Fruit fly (Drosophila melanogaster) whole organism, pupa: Measurements from ENCODE around the gene GckIII.

ENCODE experiments used
- CG10348 ChIP-seq: fragments of 200-800 bp; sonication (Bioruptor generic); IDR thresholded peaks from 2 replicates; pipeline ENCODE4 v1.3.6; 2022; ENCODE audit warnings: missing biosample characterization, missing genetic modification characterization
- CG12605 ChIP-seq: fragments of 200-800 bp; sonication (Bioruptor generic); IDR thresholded peaks from 2 replicates; pipeline ENCODE4 v1.3.6; 2022; ENCODE audit warnings: missing biosample characterization, missing genetic modification characterization
- CG13204 ChIP-seq: fragments of 200-800 bp; sonication (Bioruptor generic); optimal IDR thresholded peaks from 2 replicates; lab custom pipeline; 2018; ENCODE audit warnings: missing biosample characterization, mild to moderate bottlenecking, missing genetic modification characterization, moderate library complexity
- CG14655 ChIP-seq: fragments of 200-800 bp; sonication (Bioruptor generic); optimal IDR thresholded peaks from 3 replicates; lab custom pipeline; 2017; ENCODE audit warnings: mild to moderate bottlenecking, missing biosample characterization, missing genetic modification reagents, missing genetic modification characterization
- CG15710 ChIP-seq: fragments of 200-800 bp; sonication (Bioruptor generic); optimal IDR thresholded peaks from 2 replicates; lab custom pipeline; 2018; ENCODE audit warnings: missing biosample characterization, mild to moderate bottlenecking, missing genetic modification characterization, moderate library complexity
- CG17806 ChIP-seq: fragments of 200-800 bp; sonication (Bioruptor generic); optimal IDR thresholded peaks from 2 replicates; lab custom pipeline; 2018; ENCODE audit warnings: missing biosample characterization, mild to moderate bottlenecking, missing genetic modification characterization, moderate library complexity
- CG32121 ChIP-seq: fragments of 200-800 bp; sonication (Bioruptor generic); IDR thresholded peaks from 2 replicates; pipeline ENCODE4 v1.3.6; 2022; ENCODE audit warnings: missing biosample characterization, missing genetic modification characterization
- CG4496 ChIP-seq: fragments of 200-800 bp; sonication (Bioruptor generic); IDR thresholded peaks from 3 replicates; pipeline ENCODE4 v1.3.6; 2022; ENCODE audit warnings: missing biosample characterization, missing genetic modification characterization
- CG8159 ChIP-seq: fragments of 200-800 bp; sonication (Bioruptor generic); optimal IDR thresholded peaks from 3 replicates; lab custom pipeline; 2018; ENCODE audit warnings: missing biosample characterization, mild to moderate bottlenecking, missing genetic modification characterization, moderate library complexity
- CG8301 ChIP-seq: fragments of 200-800 bp; sonication (Bioruptor generic); optimal IDR thresholded peaks from 2 replicates; lab custom pipeline; 2018; ENCODE audit warnings: missing biosample characterization, mild to moderate bottlenecking, missing genetic modification characterization
- CG9948 ChIP-seq: fragments of 200-800 bp; sonication (Bioruptor generic); optimal IDR thresholded peaks from 2 replicates; lab custom pipeline; 2018; ENCODE audit warnings: missing biosample characterization, mild to moderate bottlenecking, missing genetic modification characterization, moderate library complexity
- D1 ChIP-seq: fragments of 200-800 bp; sonication (Bioruptor generic); optimal IDR thresholded peaks from 2 replicates; lab custom pipeline; 2018; ENCODE audit warnings: missing biosample characterization, mild to moderate bottlenecking, missing genetic modification characterization, moderate library complexity
- EcR ChIP-seq: fragments of 200-800 bp; sonication (Bioruptor generic); optimal IDR thresholded peaks from 3 replicates; lab custom pipeline; 2019; ENCODE audit warnings: missing biosample characterization, missing genetic modification characterization, mild to moderate bottlenecking, moderate library complexity, missing genetic modification reagents
- Ets98B ChIP-seq: fragments of 200-800 bp; sonication (Bioruptor generic); IDR thresholded peaks from 2 replicates; pipeline ENCODE4 v1.3.6; 2022; ENCODE audit warnings: missing biosample characterization, missing genetic modification characterization
- Pif1A ChIP-seq: fragments of 200-800 bp; sonication (Bioruptor generic); optimal IDR thresholded peaks from 3 replicates; lab custom pipeline; 2016; ENCODE audit warnings: missing biosample characterization, missing genetic modification characterization
- Pif1B ChIP-seq: fragments of 200-800 bp; sonication (Bioruptor generic); optimal IDR thresholded peaks from 3 replicates; lab custom pipeline; 2016; ENCODE audit warnings: missing biosample characterization, missing genetic modification characterization
- Snoo ChIP-seq: fragments of 200-800 bp; sonication (Bioruptor generic); optimal IDR thresholded peaks from 3 replicates; lab custom pipeline; 2017; ENCODE audit warnings: missing biosample characterization, mild to moderate bottlenecking, missing genetic modification characterization, inconsistent platforms
- fd96Ca ChIP-seq: fragments of 200-800 bp; sonication (Bioruptor generic); IDR thresholded peaks from 3 replicates; pipeline ENCODE4 v1.3.6; 2022; ENCODE audit warnings: missing biosample characterization, missing genetic modification characterization
- gl ChIP-seq: fragments of 200-800 bp; sonication (Bioruptor generic); optimal IDR thresholded peaks from 2 replicates; lab custom pipeline; 2018; ENCODE audit warnings: missing biosample characterization, mild to moderate bottlenecking, missing genetic modification characterization
- rn ChIP-seq: fragments of 200-800 bp; sonication (Bioruptor generic); IDR thresholded peaks from 2 replicates; pipeline ENCODE4 v1.3.6; 2022; ENCODE audit warnings: missing biosample characterization, missing genetic modification characterization

GckIII gene

DNA sequence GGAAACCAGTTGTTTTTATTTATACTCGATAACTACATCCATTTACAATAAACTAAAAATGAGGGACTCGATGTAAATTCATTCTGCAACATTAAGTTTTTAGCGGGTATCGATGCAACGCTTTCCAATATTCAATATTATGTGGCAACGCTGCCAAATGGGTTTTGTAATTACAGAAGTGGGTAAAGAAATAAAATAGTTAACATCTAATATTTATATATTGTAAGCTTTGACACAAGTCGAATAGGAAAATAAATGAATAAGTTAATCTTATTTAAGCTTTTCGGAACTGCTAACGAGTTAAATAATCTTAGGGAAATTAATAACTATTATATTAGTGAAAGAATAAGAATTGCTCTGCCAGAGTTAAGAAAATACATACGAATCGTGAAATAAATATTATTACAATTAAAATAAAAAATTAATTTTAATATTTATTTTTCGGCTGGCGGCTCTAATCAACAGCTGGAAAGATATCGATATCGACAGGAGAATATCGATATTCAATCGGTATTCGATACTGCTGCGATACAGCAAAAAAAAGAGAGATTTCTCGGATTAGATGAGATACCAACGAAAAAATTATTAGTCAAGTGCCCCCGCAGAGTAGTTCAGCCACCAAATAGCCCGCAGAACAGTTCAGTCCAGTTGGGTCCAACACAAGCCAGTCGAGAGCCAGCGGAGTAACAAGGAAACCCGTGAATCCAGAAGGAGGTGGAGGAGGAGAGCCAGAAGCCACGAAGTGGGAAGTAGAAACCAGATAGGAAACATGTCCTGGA, at the start of gene GckIII:
Gene GckIII, plus strand, starts transcription at position 485 of the 779 bp plus-strand sequence.
- TF ChIP-seq CG17806 (tag; lab: Kevin White, UChicago) = no peak
- no peak for TF ChIP-seq CG15710 (tag; lab: Kevin White, UChicago)
- TF ChIP-seq CG10348 (GFP tag; lab: Robert Waterston, UW) = no peak
- TF ChIP-seq Pif1B (GFP tag; lab: Kevin White, UChicago) = no peak
- no peak for TF ChIP-seq CG8159 (tag; lab: Kevin White, UChicago)
- TF ChIP-seq CG13204 (GFP tag; lab: Kevin White, UChicago) = no peak
- no peak for TF ChIP-seq CG32121
- TF ChIP-seq, all 21 proteins: peak for 0

DNA sequence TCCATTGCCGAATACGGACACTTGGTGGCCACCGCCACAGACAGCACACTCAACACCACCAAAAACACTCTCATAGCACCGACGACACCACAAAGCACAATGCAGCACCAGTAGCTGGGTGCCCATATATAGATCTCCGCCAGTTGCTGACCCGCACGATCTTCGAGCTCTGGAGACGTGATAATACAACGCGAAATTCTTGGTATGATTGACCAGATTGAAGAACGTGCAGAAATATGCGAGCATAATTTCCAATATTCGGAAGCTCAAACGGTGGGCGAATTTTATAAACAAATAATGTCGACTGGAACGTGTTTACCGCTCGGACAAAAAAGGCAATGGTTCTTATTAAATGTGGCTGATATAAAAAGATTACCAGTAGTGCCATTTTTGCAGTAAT, 49.4 kb upstream of the GckIII start, which contains the start of gene CG4009:
Gene CG4009, minus strand, starts transcription at position 101 of the 400 bp plus-strand sequence.
- TF ChIP-seq Snoo (tag; lab: Kevin White, UChicago) (no peak), CG14655 (GFP tag; lab: Kevin White, UChicago) (no peak), CG13204 (GFP tag; lab: Kevin White, UChicago) (no peak), CG32121 (no peak), gl (no peak), CG10348 (GFP tag; lab: Robert Waterston, UW) (no peak), CG9948 (no peak), Ets98B (GFP tag; lab: Robert Waterston, UW) (no peak)

DNA sequence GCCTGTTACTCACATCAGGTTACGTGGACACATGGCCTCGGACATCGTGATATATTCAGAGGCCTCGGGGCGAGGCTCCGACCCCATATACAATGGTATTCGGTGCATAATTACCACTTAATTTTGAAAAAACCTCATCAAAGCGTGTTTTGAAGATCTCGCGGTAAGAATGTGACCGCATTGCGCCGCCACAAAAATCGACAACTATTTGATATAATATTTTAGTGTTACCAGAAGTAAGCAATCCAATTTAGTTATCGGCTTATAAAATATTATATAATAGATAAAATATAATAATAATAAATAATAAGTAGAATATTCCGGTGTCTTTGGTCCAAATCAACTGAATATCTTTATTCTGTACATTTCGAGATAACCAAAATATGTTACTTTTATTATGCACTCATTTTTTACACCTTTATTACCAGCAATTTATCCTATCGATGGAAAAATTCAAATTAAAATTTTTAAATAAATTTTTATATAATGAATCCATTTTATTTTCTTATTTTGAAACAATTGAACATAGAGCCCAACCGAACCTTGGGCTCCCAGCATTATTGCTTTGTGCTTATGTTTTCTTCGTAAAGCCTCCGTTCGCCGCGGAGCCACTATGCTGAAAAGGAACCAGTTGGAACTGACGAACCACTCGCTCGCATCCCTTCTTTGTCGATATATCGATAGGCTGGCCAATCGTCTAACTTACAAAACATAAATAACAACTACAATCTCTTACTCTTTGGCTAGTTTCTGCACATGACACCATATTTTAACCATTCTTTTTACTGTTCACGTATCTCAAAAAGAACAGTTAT, 45.1 kb upstream of the GckIII start, which contains the start of the genes CG18213 and Trm7-32:
Gene CG18213, minus strand, starts transcription at position 211 of the 815 bp plus-strand sequence.
Gene Trm7-32, plus strand, starts transcription at position 690 of the 815 bp plus-strand sequence.
- TF ChIP-seq CG13204 (GFP tag; lab: Kevin White, UChicago) = no peak
- TF ChIP-seq CG8159 (tag; lab: Kevin White, UChicago) = no peak
- TF ChIP-seq Pif1B (GFP tag; lab: Kevin White, UChicago) = no peak
- no peak for TF ChIP-seq fd96Ca (GFP tag; lab: Robert Waterston, UW)
- TF ChIP-seq CG9948 = no peak
- no peak for TF ChIP-seq D1 (tag; lab: Kevin White, UChicago)
- TF ChIP-seq CG14655 (GFP tag; lab: Kevin White, UChicago) = no peak
- no peak for TF ChIP-seq rn (GFP tag; lab: Robert Waterston, UW)
- no peak for TF ChIP-seq CG32121
- TF ChIP-seq CG15710 (tag; lab: Kevin White, UChicago) = no peak

DNA sequence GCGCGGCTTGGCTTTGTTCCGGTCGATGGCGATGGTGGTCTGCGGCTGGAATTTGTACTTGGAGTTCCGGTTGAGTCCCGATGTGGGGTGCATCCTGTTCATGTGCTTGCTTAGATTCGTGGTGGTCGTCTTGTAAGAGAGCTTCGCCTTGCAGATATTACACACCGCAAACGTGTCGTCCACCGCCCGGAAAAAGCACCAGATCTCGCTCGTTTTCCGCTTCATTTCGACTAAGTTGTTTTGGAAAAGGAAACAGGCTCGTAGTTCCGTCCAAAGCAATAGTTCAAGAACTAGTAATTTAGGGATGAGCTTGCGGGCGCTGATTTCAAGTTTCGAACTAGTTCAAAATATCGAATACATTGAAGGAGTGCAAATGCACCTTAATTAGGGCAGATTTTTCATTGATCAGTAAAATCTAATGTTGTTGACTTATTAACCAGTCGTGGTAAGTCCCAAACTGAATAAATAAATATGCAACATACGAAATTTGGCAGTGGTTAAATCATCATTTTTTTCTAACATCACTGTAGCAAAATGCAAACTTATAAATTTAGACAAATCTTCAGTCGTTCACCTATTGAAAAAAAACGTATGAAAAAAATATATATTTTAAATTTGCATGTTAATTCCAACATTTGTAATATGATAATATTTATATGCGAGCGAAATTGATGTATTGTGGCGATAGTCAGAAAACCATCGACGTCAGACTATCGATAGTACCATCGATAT, 42.3 kb upstream of the GckIII start, which contains the start of the genes bdwf and Patr-1:
Gene bdwf, minus strand, starts transcription at position 299 of the 732 bp plus-strand sequence.
Gene Patr-1, plus strand, starts transcription at position 727 of the 732 bp plus-strand sequence.
- TF ChIP-seq CG8301 (tag; lab: Kevin White, UChicago) (no peak), Pif1B (GFP tag; lab: Kevin White, UChicago) (no peak), CG32121 (no peak), CG10348 (GFP tag; lab: Robert Waterston, UW) (no peak), Pif1A (GFP tag; lab: Kevin White, UChicago) (no peak), CG14655 (GFP tag; lab: Kevin White, UChicago) (no peak), EcR (GFP tag; lab: Kevin White, UChicago) (no peak), CG13204 (GFP tag; lab: Kevin White, UChicago) (no peak), Ets98B (GFP tag; lab: Robert Waterston, UW) (no peak), D1 (tag; lab: Kevin White, UChicago) (no peak), CG15710 (tag; lab: Kevin White, UChicago) (no peak), CG8159 (tag; lab: Kevin White, UChicago) (no peak), CG9948 (no peak), CG17806 (tag; lab: Kevin White, UChicago) (no peak), CG4496 (no peak), gl (no peak), rn (GFP tag; lab: Robert Waterston, UW) (no peak), Snoo (tag; lab: Kevin White, UChicago) (no peak)

DNA sequence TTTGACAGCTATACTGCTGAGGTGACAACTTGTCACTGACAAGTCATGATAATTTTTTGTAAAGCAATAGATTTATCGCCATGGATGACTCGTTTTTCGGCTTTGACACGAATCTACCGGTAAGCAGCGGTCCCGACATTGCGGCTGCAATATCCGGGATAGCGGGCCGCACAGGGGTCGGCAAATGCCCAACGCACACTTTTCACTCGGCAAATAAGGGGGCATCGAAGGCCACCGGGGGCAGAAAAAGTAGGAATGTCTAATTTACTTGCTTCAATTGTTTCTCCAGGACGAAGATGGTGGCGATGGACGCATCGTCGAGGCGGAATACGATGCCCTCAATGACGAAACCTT, 41.8 kb upstream of the GckIII start:
- TF ChIP-seq CG8159 (tag; lab: Kevin White, UChicago) (no peak), D1 (tag; lab: Kevin White, UChicago) (no peak), CG4496 (no peak), EcR (GFP tag; lab: Kevin White, UChicago) (no peak), CG13204 (GFP tag; lab: Kevin White, UChicago) (no peak), Pif1A (GFP tag; lab: Kevin White, UChicago) (no peak), fd96Ca (GFP tag; lab: Robert Waterston, UW) (no peak), CG10348 (GFP tag; lab: Robert Waterston, UW) (no peak), CG9948 (no peak), CG32121 (no peak), CG12605 (GFP tag; lab: Robert Waterston, UW) (no peak), Snoo (tag; lab: Kevin White, UChicago) (no peak), gl (no peak), CG15710 (tag; lab: Kevin White, UChicago) (no peak), rn (GFP tag; lab: Robert Waterston, UW) (no peak), CG14655 (GFP tag; lab: Kevin White, UChicago) (no peak), CG17806 (tag; lab: Kevin White, UChicago) (no peak), Ets98B (GFP tag; lab: Robert Waterston, UW) (no peak)
- TF ChIP-seq, all 21 proteins: peak for 0
